Worm (Caenorhabditis elegans): Measurements from ENCODE around the gene nhr-7.

nhr-7 gene

ce11 chrIV:11298154-11299086 is 27.3 kb upstream of the nhr-7 start, which contains the start of the genes B0035.15 and dnj-1:
TSS of gene B0035.15 (minus strand) at chrIV:11298252.
TSS of gene dnj-1 (plus strand) at chrIV:11299036.
- no peak for TF ChIP-seq pes-1 (GFP tag; IDR thresholded peaks at IDR 0.05)
- no peak for TF ChIP-seq scrt-1 (GFP tag; IDR thresholded peaks at IDR 0.05)
- no peak for TF ChIP-seq ama-1 (optimal IDR thresholded peaks at IDR 0.05)
- TF ChIP-seq ceh-36 (tag; optimal IDR thresholded peaks at IDR 0.05): no peak
- no peak for TF ChIP-seq sea-1 (GFP tag; conservative IDR thresholded peaks at IDR 0.05)
- TF ChIP-seq hmg-4 (GFP tag; optimal IDR thresholded peaks at IDR 0.05): no peak
- TF ChIP-seq tra-4 (tag; optimal IDR thresholded peaks at IDR 0.05): no peak
- no peak for TF ChIP-seq ceh-13 (GFP tag; optimal IDR thresholded peaks at IDR 0.05)
- TF ChIP-seq flt-1 (GFP tag; IDR thresholded peaks at IDR 0.05): no peak
- no peak for TF ChIP-seq B0310.2 (tag; optimal IDR thresholded peaks at IDR 0.05)
- no peak for TF ChIP-seq F13C5.2 (tag; optimal IDR thresholded peaks at IDR 0.05)
- TF ChIP-seq ets-7 (tag; optimal IDR thresholded peaks at IDR 0.05): no peak
- no peak for TF ChIP-seq aly-1 (tag; optimal IDR thresholded peaks at IDR 0.05)
- TF ChIP-seq hmbx-1 (tag; optimal IDR thresholded peaks at IDR 0.05): no peak
- TF ChIP-seq tbx-37 (GFP tag; conservative IDR thresholded peaks at IDR 0.05): no peak
- TF ChIP-seq tbx-11 (GFP tag; IDR thresholded peaks at IDR 0.05): no peak
- no peak for TF ChIP-seq hnd-1 (tag; optimal IDR thresholded peaks at IDR 0.05)

ce11 chrIV:11296787-11297186 is 25.6 kb upstream of the nhr-7 start, which contains the start of gene mttu-1:
TSS of gene mttu-1 (minus strand) at chrIV:11296887.
- no peak for TF ChIP-seq hnd-1 (tag; optimal IDR thresholded peaks at IDR 0.05)
- TF ChIP-seq F13C5.2 (tag; optimal IDR thresholded peaks at IDR 0.05): no peak
- TF ChIP-seq hmg-4 (GFP tag; optimal IDR thresholded peaks at IDR 0.05): no peak
- no peak for TF ChIP-seq ama-1 (optimal IDR thresholded peaks at IDR 0.05)
- TF ChIP-seq sea-1 (GFP tag; conservative IDR thresholded peaks at IDR 0.05): no peak
- no peak for TF ChIP-seq pes-1 (GFP tag; IDR thresholded peaks at IDR 0.05)
- TF ChIP-seq B0310.2 (tag; optimal IDR thresholded peaks at IDR 0.05): no peak
- no peak for TF ChIP-seq tbx-11 (GFP tag; IDR thresholded peaks at IDR 0.05)
- TF ChIP-seq hmbx-1 (tag; optimal IDR thresholded peaks at IDR 0.05): no peak
- no peak for TF ChIP-seq ceh-36 (tag; optimal IDR thresholded peaks at IDR 0.05)
- TF ChIP-seq tbx-37 (GFP tag; conservative IDR thresholded peaks at IDR 0.05): no peak
- no peak for TF ChIP-seq scrt-1 (GFP tag; IDR thresholded peaks at IDR 0.05)
- no peak for TF ChIP-seq ets-7 (tag; optimal IDR thresholded peaks at IDR 0.05)
- TF ChIP-seq flt-1 (GFP tag; IDR thresholded peaks at IDR 0.05): no peak
- no peak for TF ChIP-seq aly-1 (tag; optimal IDR thresholded peaks at IDR 0.05)
- TF ChIP-seq ceh-13 (GFP tag; optimal IDR thresholded peaks at IDR 0.05): no peak
- TF ChIP-seq tra-4 (tag; optimal IDR thresholded peaks at IDR 0.05): no peak

ce11 chrIV:11288965-11289364 is 17.8 kb upstream of the nhr-7 start:
- no peak for TF ChIP-seq scrt-1 (GFP tag; IDR thresholded peaks at IDR 0.05)

- TF ChIP-seq aly-1 (tag; optimal IDR thresholded peaks at IDR 0.05) (no peak), sea-1 (GFP tag; conservative IDR thresholded peaks at IDR 0.05) (no peak), ceh-36 (tag; optimal IDR thresholded peaks at IDR 0.05) (no peak), F13C5.2 (tag; optimal IDR thresholded peaks at IDR 0.05) (no peak), flt-1 (GFP tag; IDR thresholded peaks at IDR 0.05) (no peak)
Observed at ce11 chrIV:11287511-11287910, 16.3 kb upstream of the nhr-7 start, which contains the start of gene F54D1.6. TSS of gene F54D1.6 (plus strand) at chrIV:11287811.

- TF ChIP-seq ama-1 (optimal IDR thresholded peaks at IDR 0.05) (no peak), scrt-1 (GFP tag; IDR thresholded peaks at IDR 0.05) (no peak), ceh-36 (tag; optimal IDR thresholded peaks at IDR 0.05) (no peak), tbx-11 (GFP tag; IDR thresholded peaks at IDR 0.05) (no peak), ceh-13 (GFP tag; optimal IDR thresholded peaks at IDR 0.05) (no peak), F13C5.2 (tag; optimal IDR thresholded peaks at IDR 0.05) (no peak), aly-1 (tag; optimal IDR thresholded peaks at IDR 0.05) (no peak), sea-1 (GFP tag; conservative IDR thresholded peaks at IDR 0.05) (no peak), hmbx-1 (tag; optimal IDR thresholded peaks at IDR 0.05) (no peak), pes-1 (GFP tag; IDR thresholded peaks at IDR 0.05) (no peak), ets-7 (tag; optimal IDR thresholded peaks at IDR 0.05) (no peak), hmg-4 (GFP tag; optimal IDR thresholded peaks at IDR 0.05) (no peak), hnd-1 (tag; optimal IDR thresholded peaks at IDR 0.05) (no peak), B0310.2 (tag; optimal IDR thresholded peaks at IDR 0.05) (no peak), tra-4 (tag; optimal IDR thresholded peaks at IDR 0.05) (no peak), flt-1 (GFP tag; IDR thresholded peaks at IDR 0.05) (no peak)
Observed at ce11 chrIV:11286112-11286511, 14.9 kb upstream of the nhr-7 start.

- no peak for TF ChIP-seq hmg-4 (GFP tag; optimal IDR thresholded peaks at IDR 0.05)
- no peak for TF ChIP-seq F13C5.2 (tag; optimal IDR thresholded peaks at IDR 0.05)
- no peak for TF ChIP-seq flt-1 (GFP tag; IDR thresholded peaks at IDR 0.05)
- TF ChIP-seq tbx-37 (GFP tag; conservative IDR thresholded peaks at IDR 0.05): no peak
- no peak for TF ChIP-seq aly-1 (tag; optimal IDR thresholded peaks at IDR 0.05)
- TF ChIP-seq B0310.2 (tag; optimal IDR thresholded peaks at IDR 0.05): no peak
- TF ChIP-seq ama-1 (optimal IDR thresholded peaks at IDR 0.05): no peak
- TF ChIP-seq ets-7 (tag; optimal IDR thresholded peaks at IDR 0.05): no peak
- no peak for TF ChIP-seq hnd-1 (tag; optimal IDR thresholded peaks at IDR 0.05)
- TF ChIP-seq ceh-36 (tag; optimal IDR thresholded peaks at IDR 0.05): no peak
- no peak for TF ChIP-seq tra-4 (tag; optimal IDR thresholded peaks at IDR 0.05)
- TF ChIP-seq tbx-11 (GFP tag; IDR thresholded peaks at IDR 0.05): no peak
- TF ChIP-seq hmbx-1 (tag; optimal IDR thresholded peaks at IDR 0.05): no peak
- TF ChIP-seq pes-1 (GFP tag; IDR thresholded peaks at IDR 0.05): no peak
- TF ChIP-seq ceh-13 (GFP tag; optimal IDR thresholded peaks at IDR 0.05): no peak
- no peak for TF ChIP-seq scrt-1 (GFP tag; IDR thresholded peaks at IDR 0.05)
- TF ChIP-seq sea-1 (GFP tag; conservative IDR thresholded peaks at IDR 0.05): no peak
Observed at ce11 chrIV:11285239-11285638, 14.1 kb upstream of the nhr-7 start.

ce11 chrIV:11284102-11284531 is 13.0 kb upstream of the nhr-7 start:
- TF ChIP-seq ceh-13 (GFP tag; optimal IDR thresholded peaks at IDR 0.05) (no peak), hnd-1 (tag; optimal IDR thresholded peaks at IDR 0.05) (no peak), scrt-1 (GFP tag; IDR thresholded peaks at IDR 0.05) (no peak), B0310.2 (tag; optimal IDR thresholded peaks at IDR 0.05) (no peak), pes-1 (GFP tag; IDR thresholded peaks at IDR 0.05) (no peak), ets-7 (tag; optimal IDR thresholded peaks at IDR 0.05) (no peak), F13C5.2 (tag; optimal IDR thresholded peaks at IDR 0.05) (no peak), hmg-4 (GFP tag; optimal IDR thresholded peaks at IDR 0.05) (no peak), hmbx-1 (tag; optimal IDR thresholded peaks at IDR 0.05) (no peak), ceh-36 (tag; optimal IDR thresholded peaks at IDR 0.05) (no peak), aly-1 (tag; optimal IDR thresholded peaks at IDR 0.05) (no peak), tbx-37 (GFP tag; conservative IDR thresholded peaks at IDR 0.05) (no peak), sea-1 (GFP tag; conservative IDR thresholded peaks at IDR 0.05) (no peak), ama-1 (optimal IDR thresholded peaks at IDR 0.05) (no peak), flt-1 (GFP tag; IDR thresholded peaks at IDR 0.05) (no peak), tra-4 (tag; optimal IDR thresholded peaks at IDR 0.05) (no peak), tbx-11 (GFP tag; IDR thresholded peaks at IDR 0.05) (no peak)

All from whole organism, early embryonic.